Fruit fly (Drosophila melanogaster) S2 (cell line): ENCODE data around the gene CG32106.

Source experiments
- CG8478 ChIP-seq: fragments of >200 bp; optimal IDR thresholded peaks from 2 replicates; lab custom pipeline; 2018
- CTCF ChIP-seq, 2 experiments: fragments of >200 bp; optimal IDR thresholded peaks; 2 replicates each; lab custom pipeline; 2018

DNA sequence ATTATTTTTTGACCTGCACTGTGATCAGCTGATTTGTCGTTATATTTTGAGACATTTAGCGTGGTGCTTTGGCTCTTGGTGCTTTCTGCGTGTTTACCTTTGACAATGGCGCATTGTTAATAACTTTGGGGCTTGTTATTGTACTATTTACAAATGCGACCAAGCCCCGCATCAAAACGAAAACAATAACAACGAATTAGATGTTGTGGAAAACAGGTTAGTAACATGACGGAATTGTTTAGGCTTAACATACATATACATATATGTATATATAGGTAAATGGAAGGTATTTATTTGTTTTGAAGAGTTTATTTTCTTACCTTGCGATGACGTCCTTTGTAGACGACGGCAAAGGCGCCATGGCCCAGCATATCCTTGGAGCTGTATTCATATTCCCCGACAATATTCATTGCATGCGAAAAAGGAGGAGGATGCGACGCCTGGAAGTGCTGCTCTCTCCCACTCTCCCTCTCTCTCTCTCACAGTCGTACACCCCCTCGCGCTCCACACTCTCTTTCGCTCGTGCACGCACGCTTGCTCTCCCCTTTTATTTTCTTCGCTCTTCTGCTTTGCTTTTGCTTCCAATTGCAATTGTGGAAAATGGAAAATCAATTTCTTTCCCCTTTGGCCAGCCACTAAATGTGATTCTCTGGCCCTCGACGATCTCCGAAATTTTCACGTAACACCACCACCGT is 25.7 kb upstream of the CG32106 start:
- no peak for TF ChIP-seq CTCF (optimal IDR thresholded peaks at IDR 0.05; lab: Kevin White, UChicago)
- TF ChIP-seq CG8478 (lab: Kevin White, UChicago) = no peak
